Worm (Caenorhabditis elegans) whole organism, L1 larva: ENCODE results near the gene F54C9.3.

Source experiments
- egl-27 ChIP-seq, 2 experiments: fragments of 150-350 bp in 1 of 2; sonication (generic microtip); optimal IDR thresholded peaks; 3 replicates each; lab custom pipeline; 2017 to 2018; ENCODE audit warnings: missing biosample characterization in 2 of 2, missing genetic modification characterization in 2 of 2, missing genetic modification reagents in 2 of 2
- ets-5 ChIP-seq: fragments of 200-800 bp; sonication (Bioruptor generic); IDR thresholded peaks from 2 replicates; pipeline ENCODE4 v1.3.6; 2022; ENCODE audit warnings: missing genetic modification characterization, missing compliant biosample characterization
- fos-1 ChIP-seq: fragments of 150-350 bp; optimal IDR thresholded peaks from 2 replicates; lab custom pipeline; 2014; ENCODE audit warnings: missing biosample characterization, missing genetic modification characterization
- nhr-11 ChIP-seq: fragments of 150-350 bp; optimal IDR thresholded peaks from 2 replicates; lab custom pipeline; 2014; ENCODE audit warnings: missing biosample characterization, missing genetic modification characterization
- nhr-84 ChIP-seq: sonication (generic microtip); optimal IDR thresholded peaks from 2 replicates; lab custom pipeline; 2017; ENCODE audit warnings: missing biosample characterization, missing genetic modification characterization
- nhr-90 ChIP-seq: sonication (generic microtip); optimal IDR thresholded peaks from 2 replicates; lab custom pipeline; 2016; ENCODE audit warnings: mild to moderate bottlenecking, missing genetic modification characterization, missing compliant biosample characterization; ENCODE audit not compliant: poor library complexity

DNA sequence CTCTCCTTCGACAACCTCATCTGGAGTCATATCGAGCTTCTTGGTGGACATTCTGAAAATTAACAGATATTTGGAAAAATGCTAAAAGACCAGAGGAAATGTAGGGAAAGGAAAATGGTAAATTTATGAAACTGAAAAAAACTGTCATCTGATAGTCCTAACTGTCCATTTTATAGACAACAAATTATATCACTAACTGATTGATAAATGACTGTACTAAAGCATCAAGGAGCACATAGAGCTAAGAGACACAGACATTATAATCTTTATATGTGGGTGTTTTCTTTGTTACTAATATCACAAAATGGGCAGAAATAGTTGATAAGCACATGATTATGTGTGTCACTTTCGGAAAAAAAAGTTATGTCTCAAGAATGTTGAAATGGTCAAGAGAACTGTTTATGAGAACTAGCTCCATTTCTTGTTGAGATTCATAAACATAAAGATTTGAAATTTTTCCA lies at the start of gene F54C9.3:
- no peak for TF ChIP-seq ets-5 (GFP tag; lab: Robert Waterston, UW)
- TF ChIP-seq egl-27 (tag; optimal IDR thresholded peaks at IDR 0.05; lab: Kevin White, UChicago) = no peak
- no peak for TF ChIP-seq nhr-84 (tag; lab: Kevin White, UChicago)
- TF ChIP-seq fos-1 = no peak
- TF ChIP-seq nhr-90 (tag; lab: Kevin White, UChicago) = no peak
- TF ChIP-seq nhr-11 (tag; lab: Kevin White, UChicago) = no peak
